Worm (Caenorhabditis elegans) whole organism, L4 larva: ENCODE measurements around the gene C06C6.7.
A peak's percentile ranks its signal among the peaks of the same experiment; 100 is the strongest.

Experiments
- F37D6.2 ChIP-seq: sonication (generic microtip); optimal IDR thresholded peaks from 2 replicates; lab custom pipeline; 2016; ENCODE audit warnings: mild to moderate bottlenecking, missing genetic modification characterization, missing compliant biosample characterization
- F44E2.7 ChIP-seq: fragments of 200-800 bp; sonication (Bioruptor generic); IDR thresholded peaks from 2 replicates; pipeline ENCODE4 v2.1.2; 2022; ENCODE audit warnings: missing genetic modification characterization, missing compliant biosample characterization
- R02D3.7 ChIP-seq: fragments of 150-350 bp; sonication (generic microtip); optimal IDR thresholded peaks from 3 replicates; lab custom pipeline; 2014; ENCODE audit warnings: missing biosample characterization, missing genetic modification characterization
- Y105C5A.15 ChIP-seq: fragments of 200-800 bp; sonication (Bioruptor generic); IDR thresholded peaks from 2 replicates; pipeline ENCODE4 v1.3.6; 2022; ENCODE audit warnings: missing genetic modification characterization, missing compliant biosample characterization
- Y48G9A.11 ChIP-seq: fragments of 200-800 bp; sonication (Bioruptor generic); IDR thresholded peaks from 2 replicates; pipeline ENCODE4 v1.3.6; 2022; ENCODE audit warnings: missing genetic modification reagents, missing genetic modification characterization, missing compliant biosample characterization
- Y5F2A.4 ChIP-seq: fragments of 200-800 bp; sonication (Bioruptor generic); optimal IDR thresholded peaks from 2 replicates; lab custom pipeline; 2018; ENCODE audit warnings: mild to moderate bottlenecking, missing genetic modification characterization, missing compliant biosample characterization
- aha-1 ChIP-seq: fragments of 150-350 bp; peaks from one replicate; lab custom pipeline; 2014; ENCODE audit warnings: missing biosample characterization, missing genetic modification characterization
- ama-1 ChIP-seq: fragments of 150-350 bp; optimal IDR thresholded peaks from 2 replicates; lab custom pipeline; 2014; ENCODE audit warnings: inconsistent platforms, mixed read lengths
- arid-1 ChIP-seq: fragments of 200-800 bp; sonication (Bioruptor generic); conservative IDR thresholded peaks from 2 replicates; pipeline ENCODE4 v1.3.6; 2022; ENCODE audit warnings: missing genetic modification reagents, missing genetic modification characterization, missing compliant biosample characterization
- ceh-82 ChIP-seq: sonication (generic microtip); optimal IDR thresholded peaks from 2 replicates; lab custom pipeline; 2017; ENCODE audit warnings: missing biosample characterization, missing genetic modification characterization
- cey-2 ChIP-seq: sonication (generic microtip); optimal IDR thresholded peaks from 3 replicates; lab custom pipeline; 2017; ENCODE audit warnings: missing genetic modification characterization, mild to moderate bottlenecking, missing compliant biosample characterization, antibody characterized with exemption, borderline replicate concordance; ENCODE audit not compliant: insufficient read depth
- ctbp-1 ChIP-seq: fragments of 200-800 bp; sonication (Bioruptor generic); IDR thresholded peaks from 2 replicates; pipeline ENCODE4 v1.3.6; 2022; ENCODE audit warnings: missing genetic modification reagents, missing genetic modification characterization, missing compliant biosample characterization
- dmd-9 ChIP-seq: fragments of 200-800 bp; sonication (Bioruptor generic); IDR thresholded peaks from 2 replicates; pipeline ENCODE4 v1.3.6; 2022; ENCODE audit warnings: missing genetic modification reagents, missing genetic modification characterization, missing compliant biosample characterization
- dpl-1 ChIP-seq: fragments of 150-350 bp; optimal IDR thresholded peaks from 2 replicates; lab custom pipeline; 2014; ENCODE audit warnings: missing biosample characterization, missing genetic modification reagents, missing genetic modification characterization
- egl-43 ChIP-seq: fragments of 200-800 bp; sonication (Bioruptor generic); IDR thresholded peaks from 2 replicates; pipeline ENCODE4 v1.3.6; 2022; ENCODE audit warnings: missing genetic modification reagents, missing genetic modification characterization, missing compliant biosample characterization
- fkh-10 ChIP-seq: fragments of 150-350 bp; optimal IDR thresholded peaks from 2 replicates; lab custom pipeline; 2014; ENCODE audit warnings: missing biosample characterization, missing genetic modification reagents, missing genetic modification characterization
- hmg-1.1 ChIP-seq: fragments of 200-800 bp; sonication (Bioruptor generic); IDR thresholded peaks from 2 replicates; pipeline ENCODE4 v1.3.6; 2022; ENCODE audit warnings: missing genetic modification reagents, missing genetic modification characterization, missing compliant biosample characterization
- lin-13 ChIP-seq: fragments of 150-350 bp; optimal IDR thresholded peaks from 2 replicates; lab custom pipeline; 2014; ENCODE audit warnings: missing biosample characterization, missing genetic modification reagents, missing genetic modification characterization
- lin-15B ChIP-seq: fragments of 150-350 bp; sonication (generic microtip); optimal IDR thresholded peaks from 3 replicates; lab custom pipeline; 2014; ENCODE audit warnings: missing biosample characterization, missing genetic modification characterization
- lin-29 ChIP-seq: fragments of 200-800 bp; sonication (Bioruptor generic); IDR thresholded peaks from 2 replicates; pipeline ENCODE4 v1.3.6; 2022; ENCODE audit warnings: missing genetic modification reagents, missing genetic modification characterization, missing compliant biosample characterization
- lin-39 ChIP-seq: fragments of 150-350 bp; optimal IDR thresholded peaks from 2 replicates; lab custom pipeline; 2014; ENCODE audit warnings: missing biosample characterization, missing genetic modification reagents, missing genetic modification characterization
- lir-3 ChIP-seq: sonication (generic microtip); optimal IDR thresholded peaks from 2 replicates; lab custom pipeline; 2016; ENCODE audit warnings: mild to moderate bottlenecking, missing genetic modification characterization, missing compliant biosample characterization
- nhr-102 ChIP-seq: sonication (generic microtip); optimal IDR thresholded peaks from 2 replicates; lab custom pipeline; 2016; ENCODE audit warnings: mild to moderate bottlenecking, missing genetic modification characterization, moderate library complexity, missing compliant biosample characterization
- nhr-11 ChIP-seq: fragments of 150-350 bp; optimal IDR thresholded peaks from 2 replicates; lab custom pipeline; 2014; ENCODE audit warnings: missing biosample characterization, missing genetic modification characterization
- nhr-25 ChIP-seq: sonication (generic microtip); optimal IDR thresholded peaks from 2 replicates; lab custom pipeline; 2017; ENCODE audit warnings: missing genetic modification characterization, mild to moderate bottlenecking, missing compliant biosample characterization, antibody characterized with exemption, moderate library complexity, borderline replicate concordance; ENCODE audit not compliant: insufficient read depth
- nhr-41 ChIP-seq: fragments of 200-800 bp; sonication (Bioruptor generic); IDR thresholded peaks from 2 replicates; pipeline ENCODE4 v1.3.6; 2022; ENCODE audit warnings: missing genetic modification reagents, missing genetic modification characterization, missing compliant biosample characterization
- nhr-77 ChIP-seq: fragments of 150-350 bp; optimal IDR thresholded peaks from 2 replicates; lab custom pipeline; 2014; ENCODE audit warnings: missing biosample characterization, missing genetic modification characterization
- pha-4 ChIP-seq, 2 experiments: fragments of 150-350 bp in 1 of 2; fragments of 200-800 bp in 1 of 2; sonication (Bioruptor generic) in 1 of 2; IDR thresholded peaks in 1 of 2; optimal IDR thresholded peaks in 1 of 2; 2 replicates each; pipeline versions ENCODE4 v1.3.6 to Lab custom; 2014 to 2022; ENCODE audit warnings: missing genetic modification characterization in 2 of 2, missing genetic modification reagents in 2 of 2, missing biosample characterization in 1 of 2, missing compliant biosample characterization in 1 of 2
- set-16 ChIP-seq: fragments of 200-800 bp; sonication (Bioruptor generic); IDR thresholded peaks from 2 replicates; pipeline ENCODE4 v1.3.6; 2022; ENCODE audit warnings: missing genetic modification reagents, missing genetic modification characterization, missing compliant biosample characterization
- snpc-1.2 ChIP-seq: fragments of 200-800 bp; sonication (Bioruptor generic); IDR thresholded peaks from 2 replicates; pipeline ENCODE4 v1.3.6; 2022; ENCODE audit warnings: missing genetic modification reagents, missing genetic modification characterization, missing compliant biosample characterization
- snpc-4 ChIP-seq: fragments of 150-350 bp; optimal IDR thresholded peaks from 2 replicates; lab custom pipeline; 2014; ENCODE audit warnings: missing biosample characterization, missing genetic modification characterization
- spr-1 ChIP-seq: sonication (generic microtip); optimal IDR thresholded peaks from 2 replicates; lab custom pipeline; 2016; ENCODE audit warnings: mild to moderate bottlenecking, missing genetic modification characterization, missing compliant biosample characterization
- spr-3 ChIP-seq: fragments of 200-800 bp; sonication (Bioruptor generic); optimal IDR thresholded peaks from 2 replicates; lab custom pipeline; 2018; ENCODE audit warnings: mild to moderate bottlenecking, missing genetic modification characterization, missing compliant biosample characterization
- zfp-2 ChIP-seq: sonication (generic microtip); optimal IDR thresholded peaks from 2 replicates; lab custom pipeline; 2016; ENCODE audit warnings: mild to moderate bottlenecking, missing genetic modification characterization, missing compliant biosample characterization
- zip-11 ChIP-seq: fragments of 200-800 bp; sonication (Bioruptor generic); IDR thresholded peaks from 2 replicates; pipeline ENCODE4 v1.3.6; 2022; ENCODE audit warnings: missing genetic modification characterization, missing compliant biosample characterization
- ztf-11 ChIP-seq: fragments of 150-350 bp; optimal IDR thresholded peaks from 2 replicates; lab custom pipeline; 2014; ENCODE audit warnings: missing biosample characterization, missing genetic modification characterization

Gene C06C6.7

DNA sequence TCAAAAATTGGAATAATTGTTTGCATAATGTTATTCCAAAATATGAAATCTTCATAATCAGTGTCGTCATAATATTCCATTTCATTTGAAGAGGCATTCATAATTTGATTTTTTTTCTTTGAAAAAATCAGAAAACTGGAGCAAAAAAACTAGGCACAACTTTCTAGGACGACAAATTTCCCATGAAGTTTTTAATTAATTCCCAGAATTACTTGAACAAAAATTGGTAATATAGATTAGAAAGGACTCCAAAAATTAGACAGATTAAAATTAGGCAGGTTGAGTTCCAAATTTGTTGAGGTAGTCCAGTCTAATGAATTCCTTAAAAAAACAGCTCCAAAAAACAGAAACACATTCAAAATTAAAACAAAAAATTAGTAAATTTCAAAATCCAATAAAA is 37.0 kb upstream of the C06C6.7 start, which contains the start of gene srw-57:
srw-57 (minus strand) TSS at position 101 of the 400 bp plus-strand sequence.
- TF ChIP-seq F44E2.7 (GFP tag; lab: Robert Waterston, UW) (no peak), spr-3 (GFP tag; lab: Kevin White, UChicago) (no peak), zfp-2 (tag; lab: Kevin White, UChicago) (no peak), Y5F2A.4 (no peak), nhr-102 (no peak), Y48G9A.11 (GFP tag; lab: Robert Waterston, UW) (no peak), nhr-11 (tag; lab: Kevin White, UChicago) (no peak), arid-1 (GFP tag; lab: Robert Waterston, UW) (no peak), cey-2 (tag; lab: Kevin White, UChicago) (no peak), nhr-41 (no peak), Y105C5A.15 (GFP tag; lab: Robert Waterston, UW) (no peak), set-16 (GFP tag; lab: Robert Waterston, UW) (no peak), pha-4 (GFP tag; IDR thresholded peaks at IDR 0.05; lab: Robert Waterston, UW) (no peak), pha-4 (tag; optimal IDR thresholded peaks at IDR 0.05; lab: Kevin White, UChicago) (no peak), zip-11 (GFP tag; lab: Robert Waterston, UW) (no peak), lin-15B (tag; lab: Kevin White, UChicago) (no peak), ztf-11 (no peak), R02D3.7 (no peak), hmg-1.1 (GFP tag; lab: Robert Waterston, UW) (no peak)

DNA sequence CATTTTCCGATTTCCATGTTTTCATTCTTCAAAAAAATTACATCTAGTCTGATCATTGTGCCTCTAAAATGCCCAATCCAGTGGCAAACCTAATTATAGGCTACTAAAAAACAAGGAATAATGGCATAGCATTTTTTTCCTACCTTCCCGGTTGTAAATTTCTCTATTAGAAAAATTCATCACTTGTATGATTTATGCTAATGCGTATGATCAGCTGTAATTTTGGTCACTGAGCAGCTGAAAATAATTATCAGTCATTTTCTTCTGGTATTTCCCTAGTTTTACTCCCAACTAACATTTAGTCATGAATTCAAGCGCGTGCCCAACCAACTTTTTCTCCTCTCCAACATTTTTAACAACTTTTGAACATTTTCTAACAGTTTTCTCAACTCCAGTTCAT is 36.5 kb upstream of the C06C6.7 start, which contains the start of gene srh-186:
srh-186 (plus strand) TSS at position 301 of the 400 bp plus-strand sequence.
- TF ChIP-seq nhr-25 (tag; lab: Kevin White, UChicago) (no peak), aha-1 (peak; percentile 29), ceh-82 (tag; lab: Kevin White, UChicago) (no peak), snpc-4 (no peak)
- TF ChIP-seq, all 104 proteins: peak for 1

DNA sequence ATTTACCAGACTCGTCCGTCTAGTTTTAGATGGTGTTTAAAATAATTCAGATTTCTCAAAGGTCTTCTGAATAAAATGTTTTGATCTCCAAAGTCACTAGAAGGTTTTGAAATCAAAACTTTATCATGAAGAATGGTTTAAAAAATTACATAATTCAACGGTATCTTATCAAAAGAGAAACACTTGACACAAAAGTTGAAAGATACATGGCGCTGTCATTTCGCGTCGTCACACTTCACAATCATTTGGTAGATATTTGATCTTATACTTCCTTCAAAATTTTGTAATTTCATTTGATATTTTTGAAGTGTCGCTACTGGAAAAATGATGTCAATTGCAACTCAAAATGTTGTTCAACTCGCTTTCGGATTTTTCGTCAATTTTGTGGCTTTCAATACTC is 34.9 kb upstream of the C06C6.7 start, which contains the start of gene F36G9.3:
F36G9.3 (plus strand) TSS at position 301 of the 400 bp plus-strand sequence.
- TF ChIP-seq lin-29, result no peak
- TF ChIP-seq hmg-1.1 (GFP tag; lab: Robert Waterston, UW), result no peak
- TF ChIP-seq lin-13 (GFP tag; lab: Kevin White, UChicago), result no peak
- no peak for TF ChIP-seq snpc-1.2 (GFP tag; lab: Robert Waterston, UW)
- TF ChIP-seq egl-43 (GFP tag; lab: Robert Waterston, UW), result no peak
- no peak for TF ChIP-seq spr-1 (tag; lab: Kevin White, UChicago)
- TF ChIP-seq nhr-102, result no peak
- TF ChIP-seq dmd-9 (GFP tag; lab: Robert Waterston, UW), result no peak
- TF ChIP-seq lir-3 (tag; lab: Kevin White, UChicago), result no peak
- TF ChIP-seq dpl-1 (GFP tag; lab: Kevin White, UChicago), result no peak
- TF ChIP-seq nhr-77, result no peak
- no peak for TF ChIP-seq nhr-41
- no peak for TF ChIP-seq pha-4 (GFP tag; IDR thresholded peaks at IDR 0.05; lab: Robert Waterston, UW)
- no peak for TF ChIP-seq pha-4 (tag; optimal IDR thresholded peaks at IDR 0.05; lab: Kevin White, UChicago)
- no peak for TF ChIP-seq F37D6.2 (tag; lab: Kevin White, UChicago)
- no peak for TF ChIP-seq lin-39 (tag; lab: Kevin White, UChicago)
- no peak for TF ChIP-seq fkh-10 (GFP tag; lab: Kevin White, UChicago)
- no peak for TF ChIP-seq ama-1 (lab: Kevin White, UChicago)
- TF ChIP-seq ctbp-1 (GFP tag; lab: Robert Waterston, UW), result no peak
- no peak for TF ChIP-seq Y48G9A.11 (GFP tag; lab: Robert Waterston, UW)
